Fruit fly (Drosophila melanogaster): Measurements from ENCODE around the gene HIP-R.

- TF ChIP-seq EcR (GFP tag; optimal IDR thresholded peaks at IDR 0.05) (no peak), pan (optimal IDR thresholded peaks at IDR 0.05) (no peak), usp (GFP tag; optimal IDR thresholded peaks at IDR 0.05) (no peak), CG8478 (optimal IDR thresholded peaks at IDR 0.05) (no peak)
Measured at dm6 chrX:3747566-3747965, 42.2 kb upstream of the HIP-R start.
